Worm (Caenorhabditis elegans) whole organism, L2 larva: ENCODE results near the gene C25H3.11.

Source experiments
- mab-5 ChIP-seq: fragments of 150-350 bp; optimal IDR thresholded peaks from 2 replicates; lab custom pipeline; 2014; ENCODE audit warnings: missing biosample characterization, missing genetic modification characterization
- unc-62 ChIP-seq: fragments of 150-350 bp; optimal IDR thresholded peaks from 2 replicates; lab custom pipeline; 2014; ENCODE audit warnings: missing biosample characterization, missing genetic modification reagents, missing genetic modification characterization
- ztf-4 ChIP-seq: fragments of 150-350 bp; optimal IDR thresholded peaks from 2 replicates; lab custom pipeline; 2014; ENCODE audit warnings: missing biosample characterization, missing genetic modification characterization

- TF ChIP-seq ztf-4 (tag; lab: Kevin White, UChicago) (no peak), mab-5 (tag; lab: Kevin White, UChicago) (no peak), unc-62 (no peak)
These were observed 13.9 kb upstream of the C25H3.11 start for ce11 chrII:5702611-5703192.
